Worm (Caenorhabditis elegans) whole organism, late embryonic: ENCODE measurements around the gene hsp-12.2.

Experiments
- C08G9.2 ChIP-seq: sonication (generic microtip); optimal IDR thresholded peaks from 2 replicates; lab custom pipeline; 2016; ENCODE audit warnings: mild to moderate bottlenecking, missing genetic modification characterization, moderate library complexity, missing compliant biosample characterization
- C38D4.7 ChIP-seq: fragments of 200-800 bp; sonication (Bioruptor generic); optimal IDR thresholded peaks from 2 replicates; lab custom pipeline; 2018; ENCODE audit warnings: mild to moderate bottlenecking, missing genetic modification characterization, moderate library complexity, missing compliant biosample characterization
- Y22D7AL.16 ChIP-seq: sonication (generic microtip); optimal IDR thresholded peaks from 2 replicates; lab custom pipeline; 2016; ENCODE audit warnings: missing genetic modification characterization, missing compliant biosample characterization
- ahr-1 ChIP-seq: sonication (generic microtip); optimal IDR thresholded peaks from 2 replicates; lab custom pipeline; 2016; ENCODE audit warnings: missing genetic modification characterization, missing compliant biosample characterization
- ama-1 ChIP-seq: fragments of 150-350 bp; optimal IDR thresholded peaks from 2 replicates; lab custom pipeline; 2014
- ceh-18 ChIP-seq: sonication (generic microtip); optimal IDR thresholded peaks from 2 replicates; lab custom pipeline; 2016; ENCODE audit warnings: missing genetic modification characterization, missing compliant biosample characterization
- ceh-19 ChIP-seq: fragments of 200-800 bp; sonication (Bioruptor generic); optimal IDR thresholded peaks from 2 replicates; lab custom pipeline; 2018; ENCODE audit warnings: mild to moderate bottlenecking, missing genetic modification characterization, missing compliant biosample characterization
- ceh-30 ChIP-seq: fragments of 150-350 bp; optimal IDR thresholded peaks from 2 replicates; lab custom pipeline; 2014; ENCODE audit warnings: missing biosample characterization, missing genetic modification characterization
- ceh-31 ChIP-seq: sonication (generic microtip); optimal IDR thresholded peaks from 2 replicates; lab custom pipeline; 2016; ENCODE audit warnings: missing genetic modification characterization, missing compliant biosample characterization
- ceh-34 ChIP-seq: sonication (generic microtip); optimal IDR thresholded peaks from 2 replicates; lab custom pipeline; 2016; ENCODE audit warnings: mild to moderate bottlenecking, missing genetic modification characterization, missing compliant biosample characterization
- ceh-45 ChIP-seq: fragments of 200-800 bp; sonication (Bioruptor generic); IDR thresholded peaks from 2 replicates; pipeline ENCODE4 v1.3.6; 2022; ENCODE audit warnings: missing genetic modification reagents, missing genetic modification characterization, missing compliant biosample characterization
- che-1 ChIP-seq: sonication (generic microtip); optimal IDR thresholded peaks from 2 replicates; lab custom pipeline; 2016; ENCODE audit warnings: mild to moderate bottlenecking, missing genetic modification characterization, missing compliant biosample characterization
- dve-1 ChIP-seq: sonication (generic microtip); optimal IDR thresholded peaks from 2 replicates; lab custom pipeline; 2017; ENCODE audit warnings: antibody characterized with exemption, mild to moderate bottlenecking, missing genetic modification characterization, missing compliant biosample characterization
- elt-4 ChIP-seq: sonication (generic microtip); optimal IDR thresholded peaks from 2 replicates; lab custom pipeline; 2016; ENCODE audit warnings: missing genetic modification characterization, missing compliant biosample characterization
- ets-4 ChIP-seq: sonication (generic microtip); optimal IDR thresholded peaks from 2 replicates; lab custom pipeline; 2016; ENCODE audit warnings: missing genetic modification characterization, missing compliant biosample characterization
- eyg-1 ChIP-seq: sonication (generic microtip); optimal IDR thresholded peaks from 2 replicates; lab custom pipeline; 2016; ENCODE audit warnings: missing genotype, missing genetic modification characterization, missing compliant biosample characterization
- fax-1 ChIP-seq: sonication (generic microtip); optimal IDR thresholded peaks from 2 replicates; lab custom pipeline; 2016; ENCODE audit warnings: missing genotype, missing genetic modification characterization, missing compliant biosample characterization
- fkh-6 ChIP-seq: sonication (generic microtip); optimal IDR thresholded peaks from 2 replicates; lab custom pipeline; 2016; ENCODE audit warnings: missing genetic modification characterization, missing compliant biosample characterization
- hlh-13 ChIP-seq: fragments of 200-800 bp; sonication (Bioruptor generic); optimal IDR thresholded peaks from 2 replicates; lab custom pipeline; 2018; ENCODE audit warnings: mild to moderate bottlenecking, missing genetic modification characterization, missing compliant biosample characterization
- hlh-30 ChIP-seq: sonication (generic microtip); optimal IDR thresholded peaks from 2 replicates; lab custom pipeline; 2017; ENCODE audit warnings: antibody characterized with exemption, missing genetic modification characterization, missing compliant biosample characterization; ENCODE audit not compliant: insufficient read depth
- hlh-8 ChIP-seq: sonication (generic microtip); optimal IDR thresholded peaks from 2 replicates; lab custom pipeline; 2016; ENCODE audit warnings: missing genotype, missing genetic modification characterization, missing compliant biosample characterization
- lin-11 ChIP-seq: fragments of 200-800 bp; sonication (Bioruptor generic); optimal IDR thresholded peaks from 2 replicates; lab custom pipeline; 2018; ENCODE audit warnings: mild to moderate bottlenecking, missing genetic modification characterization, missing compliant biosample characterization
- madf-2 ChIP-seq: sonication (generic microtip); optimal IDR thresholded peaks from 2 replicates; lab custom pipeline; 2017; ENCODE audit warnings: missing genetic modification characterization, missing compliant biosample characterization
- mec-3 ChIP-seq: sonication (generic microtip); optimal IDR thresholded peaks from 2 replicates; lab custom pipeline; 2016; ENCODE audit warnings: borderline replicate concordance, missing genetic modification characterization, missing compliant biosample characterization
- nhr-11 ChIP-seq: fragments of 150-350 bp; optimal IDR thresholded peaks from 2 replicates; lab custom pipeline; 2014; ENCODE audit warnings: missing biosample characterization, missing genetic modification characterization
- odd-2 ChIP-seq: sonication (generic microtip); optimal IDR thresholded peaks from 2 replicates; lab custom pipeline; 2017; ENCODE audit warnings: antibody characterized with exemption, mild to moderate bottlenecking, missing genetic modification characterization, missing compliant biosample characterization
- pag-3 ChIP-seq: sonication (generic microtip); optimal IDR thresholded peaks from 2 replicates; lab custom pipeline; 2016; ENCODE audit warnings: missing compliant biosample characterization, missing genetic modification characterization, borderline replicate concordance
- pat-9 ChIP-seq: fragments of 200-800 bp; sonication (Bioruptor generic); optimal IDR thresholded peaks from 2 replicates; lab custom pipeline; 2018; ENCODE audit warnings: mild to moderate bottlenecking, missing genetic modification characterization, moderate library complexity, missing compliant biosample characterization
- pax-1 ChIP-seq: fragments of 150-350 bp; optimal IDR thresholded peaks from 2 replicates; lab custom pipeline; 2014; ENCODE audit warnings: missing biosample characterization, missing genetic modification characterization
- pha-4 ChIP-seq: fragments of 150-350 bp; optimal IDR thresholded peaks from 2 replicates; lab custom pipeline; 2018; ENCODE audit warnings: missing biosample characterization, missing genetic modification reagents, missing genetic modification characterization
- pqm-1 ChIP-seq: sonication (generic microtip); optimal IDR thresholded peaks from 2 replicates; lab custom pipeline; 2016; ENCODE audit warnings: missing genetic modification characterization, missing compliant biosample characterization
- ref-2 ChIP-seq: sonication (generic microtip); optimal IDR thresholded peaks from 2 replicates; lab custom pipeline; 2016; ENCODE audit warnings: missing genetic modification characterization, missing compliant biosample characterization
- rnt-1 ChIP-seq: sonication (generic microtip); optimal IDR thresholded peaks from 2 replicates; lab custom pipeline; 2016; ENCODE audit warnings: missing genetic modification characterization, missing compliant biosample characterization
- sdc-2 ChIP-seq: sonication (generic microtip); optimal IDR thresholded peaks from 2 replicates; lab custom pipeline; 2016; ENCODE audit warnings: missing genotype, missing genetic modification characterization, missing compliant biosample characterization
- sox-2 ChIP-seq: fragments of 200-800 bp; sonication (Bioruptor generic); IDR thresholded peaks from 2 replicates; pipeline ENCODE4 v1.3.6; 2022; ENCODE audit warnings: missing genetic modification reagents, missing genetic modification characterization, missing compliant biosample characterization
- sox-4 ChIP-seq: sonication (generic microtip); optimal IDR thresholded peaks from 2 replicates; lab custom pipeline; 2017; ENCODE audit warnings: mild to moderate bottlenecking, missing genetic modification characterization, inconsistent platforms, missing compliant biosample characterization
- syd-9 ChIP-seq: sonication (generic microtip); optimal IDR thresholded peaks from 2 replicates; lab custom pipeline; 2016; ENCODE audit warnings: mild to moderate bottlenecking, missing genetic modification characterization, moderate library complexity, missing compliant biosample characterization
- ttx-3 ChIP-seq: sonication (generic microtip); optimal IDR thresholded peaks from 2 replicates; lab custom pipeline; 2016; ENCODE audit warnings: missing genetic modification reagents, missing genetic modification characterization, missing compliant biosample characterization
- unc-55 ChIP-seq: sonication (generic microtip); optimal IDR thresholded peaks from 2 replicates; lab custom pipeline; 2017; ENCODE audit warnings: missing biosample characterization, missing genetic modification reagents, missing genetic modification characterization

Gene hsp-12.2

DNA sequence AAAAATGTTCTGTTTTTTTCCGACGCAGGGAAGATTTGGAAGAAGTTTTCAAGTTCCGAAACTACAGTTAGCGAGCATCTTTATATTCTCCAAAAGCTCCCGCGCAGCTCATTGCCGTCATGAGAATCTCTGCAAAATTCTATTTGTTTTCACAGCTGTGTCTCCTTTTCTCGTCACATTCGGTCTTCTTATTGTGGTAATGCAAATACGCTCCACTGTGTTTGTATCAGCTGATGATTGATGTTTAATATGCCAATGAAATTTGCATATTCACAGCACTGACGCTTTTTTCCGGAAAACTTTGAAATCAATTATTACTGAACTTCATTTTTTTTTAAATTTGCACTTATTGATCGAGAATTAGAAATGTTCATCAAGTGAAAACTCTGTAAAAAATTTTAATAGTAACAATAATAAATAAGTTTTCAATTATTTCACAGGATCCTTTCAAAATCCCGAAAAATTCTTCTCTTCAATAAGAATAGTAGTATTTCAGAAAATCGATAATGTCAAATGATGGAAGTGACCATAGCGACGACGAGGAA lies 44.7 kb upstream of the hsp-12.2 start, which contains the start of gene K06H7.2 (continued):
- TF ChIP-seq che-1 (tag; lab: Kevin White, UChicago) = no peak
- TF ChIP-seq ref-2 (tag; lab: Kevin White, UChicago) = no peak
- TF ChIP-seq Y22D7AL.16 (tag; lab: Kevin White, UChicago) = no peak
- no peak for TF ChIP-seq ceh-34
- no peak for TF ChIP-seq pha-4 (tag; lab: Kevin White, UChicago)
- TF ChIP-seq hlh-13 (GFP tag; lab: Kevin White, UChicago) = no peak
- no peak for TF ChIP-seq ets-4 (tag; lab: Kevin White, UChicago)
- TF ChIP-seq C38D4.7 = no peak
- no peak for TF ChIP-seq sdc-2 (tag; lab: Kevin White, UChicago)
- no peak for TF ChIP-seq madf-2 (tag; lab: Kevin White, UChicago)
- TF ChIP-seq sox-4 (tag; lab: Kevin White, UChicago) = no peak
- TF ChIP-seq ceh-19 (GFP tag; lab: Kevin White, UChicago) = no peak
- no peak for TF ChIP-seq ceh-45 (GFP tag; lab: Robert Waterston, UW)
- no peak for TF ChIP-seq ceh-30
- TF ChIP-seq lin-11 = no peak
- no peak for TF ChIP-seq mec-3 (tag; lab: Kevin White, UChicago)
- no peak for TF ChIP-seq dve-1 (tag; lab: Kevin White, UChicago)
- peak; percentile 43 for TF ChIP-seq unc-55
- TF ChIP-seq hlh-30 = peak; percentile 93
- no peak for TF ChIP-seq hlh-8 (tag; lab: Kevin White, UChicago)
- TF ChIP-seq pag-3 (tag; lab: Kevin White, UChicago) = no peak
- no peak for TF ChIP-seq ttx-3 (tag; lab: Kevin White, UChicago)
- TF ChIP-seq nhr-11 (tag; lab: Kevin White, UChicago) = no peak
- TF ChIP-seq eyg-1 (tag; lab: Kevin White, UChicago) = no peak
- no peak for TF ChIP-seq elt-4 (tag; lab: Kevin White, UChicago)
- no peak for TF ChIP-seq ahr-1 (tag; lab: Kevin White, UChicago)
- no peak for TF ChIP-seq fkh-6 (tag; lab: Kevin White, UChicago)
- no peak for TF ChIP-seq ama-1 (lab: Kevin White, UChicago)
- TF ChIP-seq ceh-31 (tag; lab: Kevin White, UChicago) = peak; percentile 48
- no peak for TF ChIP-seq odd-2 (tag; lab: Kevin White, UChicago)
- no peak for TF ChIP-seq sox-2
- no peak for TF ChIP-seq pqm-1 (tag; lab: Kevin White, UChicago)
- no peak for TF ChIP-seq syd-9 (tag; lab: Kevin White, UChicago)
- TF ChIP-seq C08G9.2 = no peak
- TF ChIP-seq ceh-18 (tag; lab: Kevin White, UChicago) = peak; percentile 57
- TF ChIP-seq pat-9 (tag; lab: Kevin White, UChicago) = no peak
- TF ChIP-seq pax-1 (tag; lab: Kevin White, UChicago) = no peak

DNA sequence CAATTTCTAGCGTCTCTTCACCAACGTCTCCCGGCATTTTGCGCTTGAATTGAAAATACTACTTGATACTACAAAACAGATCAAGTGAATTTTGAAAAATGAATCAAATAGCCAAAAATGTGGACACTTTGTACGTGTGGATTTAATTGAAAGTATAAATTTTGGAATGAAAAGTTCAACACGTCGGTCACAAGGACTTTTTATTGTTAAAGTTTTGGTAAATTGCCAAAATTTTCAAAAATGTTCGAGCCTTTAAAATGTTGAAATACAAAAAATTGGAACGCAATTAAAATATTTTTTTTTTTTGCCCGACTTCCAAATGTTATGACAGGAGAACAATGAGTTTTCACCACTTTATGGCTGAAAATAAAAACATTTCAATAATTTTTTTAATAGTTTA lies 39.8 kb upstream of the hsp-12.2 start, which contains the start of gene K06H7.8:
Gene K06H7.8, minus strand, starts transcription at position 101 of the 400 bp plus-strand sequence.
- TF ChIP-seq fax-1 (tag; lab: Kevin White, UChicago) (no peak), rnt-1 (tag; lab: Kevin White, UChicago) (no peak)

DNA sequence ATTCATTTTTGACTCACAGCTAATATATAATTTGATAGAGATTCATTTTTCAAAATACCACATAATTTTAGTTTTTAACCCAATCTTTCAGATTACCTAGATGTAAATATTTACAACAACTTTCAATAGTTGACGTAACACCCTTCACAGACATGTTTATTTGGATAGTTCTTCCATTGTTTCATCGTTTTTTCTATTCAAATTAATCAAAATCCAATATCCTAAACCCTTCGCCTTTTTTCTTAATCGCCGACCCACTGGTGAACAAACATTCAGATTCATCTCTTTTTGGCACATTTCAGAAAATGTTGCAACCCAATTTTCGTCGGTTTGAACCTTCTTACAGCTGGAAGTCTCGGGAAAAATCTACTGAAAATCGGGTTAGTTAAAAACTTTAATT lies 38.9 kb upstream of the hsp-12.2 start, which contains the start of gene K06H7.1:
Gene K06H7.1, plus strand, starts transcription at position 301 of the 400 bp plus-strand sequence.
- TF ChIP-seq hlh-30 (no peak), ceh-18 (tag; lab: Kevin White, UChicago) (no peak)
